Fruit fly (Drosophila melanogaster) S2 (cell line): ENCODE results near the gene Gfrl.

Experiments used
- CG8478 ChIP-seq: fragments of >200 bp; optimal IDR thresholded peaks from 2 replicates; lab custom pipeline; 2018
- CTCF ChIP-seq, 2 experiments: fragments of >200 bp; optimal IDR thresholded peaks; 2 replicates each; lab custom pipeline; 2018

The Gfrl gene

DNA sequence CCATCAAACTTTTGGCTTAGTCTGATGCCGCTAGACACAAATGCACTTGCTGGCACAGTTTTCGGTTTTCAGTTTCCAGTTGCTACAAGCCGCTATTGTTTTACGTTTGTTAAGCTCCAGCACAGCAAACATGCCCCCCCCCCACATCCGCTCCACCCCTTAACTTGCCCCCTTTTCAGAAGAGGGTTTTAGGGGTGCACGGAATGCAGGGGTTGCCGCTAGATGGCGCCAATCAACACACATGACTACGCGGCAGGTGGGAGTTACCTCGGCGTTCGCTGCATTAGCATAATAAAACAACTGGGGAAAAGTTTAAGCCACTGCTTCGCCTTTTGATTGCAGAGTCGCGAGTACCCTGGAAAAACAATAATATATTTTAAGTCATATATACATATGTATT, 137.5 kb downstream of the Gfrl start:
- TF ChIP-seq CG8478 (lab: Kevin White, UChicago) (no peak), CTCF (optimal IDR thresholded peaks at IDR 0.05; lab: Kevin White, UChicago) (peak; percentile 62 to 63)

DNA sequence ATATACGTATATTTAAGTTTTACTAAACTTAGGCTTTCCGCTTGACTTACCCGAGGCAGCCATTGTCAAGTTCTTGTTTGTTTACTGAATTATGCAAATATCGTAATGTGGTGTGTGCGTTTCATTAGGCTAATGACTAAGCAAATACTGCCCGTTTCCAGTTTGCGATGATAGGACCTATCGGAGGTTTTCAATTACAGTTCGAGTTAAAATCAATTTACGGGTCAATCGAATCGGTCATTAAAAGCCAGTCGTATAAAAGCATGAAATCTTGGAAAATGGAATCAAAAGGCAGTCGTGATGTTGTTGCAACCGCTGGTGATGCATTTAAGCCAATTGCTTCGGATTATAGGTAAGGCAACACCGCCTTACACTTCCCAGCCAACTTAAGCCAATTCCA, 145.7 kb downstream of the Gfrl start, which contains the start of gene Ir92a:
TSS of gene Ir92a (plus strand) at position 301 of the 400 bp plus-strand sequence.
- TF ChIP-seq CG8478 (lab: Kevin White, UChicago) (no peak), CTCF (optimal IDR thresholded peaks at IDR 0.05; lab: Kevin White, UChicago) (no peak)

DNA sequence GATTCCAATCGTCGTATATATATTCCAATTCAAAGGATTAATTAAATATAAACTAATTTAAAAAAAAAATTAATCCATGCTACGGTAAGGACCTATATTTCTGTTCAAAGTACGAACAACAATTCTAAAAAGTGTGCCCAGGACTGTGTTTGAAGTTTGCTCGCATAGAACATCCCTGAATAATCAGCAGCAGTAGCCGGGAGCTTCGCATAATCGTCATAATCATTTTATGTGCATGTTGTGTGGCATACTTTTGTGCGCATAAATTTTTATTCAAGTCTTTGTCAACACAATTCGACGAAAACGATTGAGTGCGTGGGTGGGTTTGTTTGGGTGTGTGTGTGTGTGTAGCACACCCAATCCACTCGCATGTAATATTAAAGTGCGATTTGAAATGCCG, 151.7 kb downstream of the Gfrl start:
- no peak for TF ChIP-seq CTCF (optimal IDR thresholded peaks at IDR 0.05; lab: Kevin White, UChicago)
- TF ChIP-seq CG8478 (lab: Kevin White, UChicago), result no peak
